Worm (Caenorhabditis elegans) whole organism, L3 larva: Measurements from ENCODE around the gene atf-6.

Source experiments
- ama-1 ChIP-seq: fragments of 150-350 bp; optimal IDR thresholded peaks from 2 replicates; lab custom pipeline; 2018
- ceh-82 ChIP-seq: fragments of 150-350 bp; optimal IDR thresholded peaks from 2 replicates; lab custom pipeline; 2014; ENCODE audit warnings: missing biosample characterization, missing genetic modification characterization
- elt-3 ChIP-seq, 3 experiments: fragments of 150-350 bp in 1 of 3; sonication (generic microtip) in 2 of 3; optimal IDR thresholded peaks; 2 replicates in 2 of 3; 4 replicates in 1 of 3; lab custom pipeline; 2014 to 2017; ENCODE audit warnings: missing biosample characterization in 3 of 3, missing genetic modification characterization in 3 of 3
- eor-1 ChIP-seq, 2 experiments: fragments of 150-350 bp; optimal IDR thresholded peaks; 2 replicates each; lab custom pipeline; 2014 to 2018; ENCODE audit warnings: missing biosample characterization in 2 of 2, missing genetic modification characterization in 2 of 2
- fos-1 ChIP-seq: fragments of 150-350 bp; optimal IDR thresholded peaks from 2 replicates; lab custom pipeline; 2014; ENCODE audit warnings: missing biosample characterization, missing genetic modification characterization
- lin-39 ChIP-seq: fragments of 150-350 bp; optimal IDR thresholded peaks from 2 replicates; lab custom pipeline; 2018; ENCODE audit warnings: missing biosample characterization, missing genetic modification reagents, missing genetic modification characterization
- nhr-25 ChIP-seq: sonication (generic microtip); optimal IDR thresholded peaks from 2 replicates; lab custom pipeline; 2017; ENCODE audit warnings: missing biosample characterization, missing genetic modification characterization
- nhr-28 ChIP-seq: fragments of 150-350 bp; optimal IDR thresholded peaks from 2 replicates; lab custom pipeline; 2014; ENCODE audit warnings: missing biosample characterization, missing genetic modification characterization
- pha-4 ChIP-seq: fragments of 150-350 bp; optimal IDR thresholded peaks from 2 replicates; lab custom pipeline; 2014; ENCODE audit warnings: missing biosample characterization, missing genetic modification reagents, missing genetic modification characterization
- ztf-11 ChIP-seq: fragments of 150-350 bp; optimal IDR thresholded peaks from 2 replicates; lab custom pipeline; 2014; ENCODE audit warnings: missing biosample characterization, missing genetic modification characterization

ce11 chrX:12469846-12470245 lies 10.9 kb upstream of the atf-6 start:
- TF ChIP-seq ama-1 = no peak
- no peak for TF ChIP-seq eor-1 (tag; optimal IDR thresholded peaks at IDR 0.05; lab: Kevin White, UChicago)
- TF ChIP-seq nhr-28 = no peak
- no peak for TF ChIP-seq lin-39 (tag; lab: Kevin White, UChicago)
- TF ChIP-seq elt-3 (tag; optimal IDR thresholded peaks at IDR 0.05; lab: Kevin White, UChicago) = no peak
- no peak for TF ChIP-seq ceh-82 (tag; lab: Kevin White, UChicago)
- no peak for TF ChIP-seq pha-4 (tag; lab: Kevin White, UChicago)
- no peak for TF ChIP-seq nhr-25 (tag; lab: Kevin White, UChicago)
- TF ChIP-seq ztf-11 (tag; lab: Kevin White, UChicago) = no peak
- no peak for TF ChIP-seq fos-1
